Worm (Caenorhabditis elegans): ENCODE measurements around the gene F39F10.3.
A peak's percentile ranks its signal among the peaks of the same experiment; 100 is the strongest.

F39F10.3 gene

ce11 chrX:16928087-16928486 lies 36.3 kb downstream of the F39F10.3 start:
- no peak for TF ChIP-seq ets-4 (GFP tag; optimal IDR thresholded peaks at IDR 0.05)
- peak; percentile 16 for TF ChIP-seq somi-1 (GFP tag; optimal IDR thresholded peaks at IDR 0.05)
- TF ChIP-seq Y67H2A.10 (GFP tag; conservative IDR thresholded peaks at IDR 0.05) = no peak
- TF ChIP-seq B0019.2 (GFP tag; conservative IDR thresholded peaks at IDR 0.05) = no peak
- TF ChIP-seq aptf-3 (GFP tag; IDR thresholded peaks at IDR 0.05) = no peak
- TF ChIP-seq T07F8.4 (tag; optimal IDR thresholded peaks at IDR 0.05) = peak; percentile 33
- TF ChIP-seq lin-35 (GFP tag; optimal IDR thresholded peaks at IDR 0.05) = no peak
- no peak for TF ChIP-seq F55B11.4 (tag; optimal IDR thresholded peaks at IDR 0.05; ENCODE audit: borderline replicate concordance, insufficient read depth)
- no peak for TF ChIP-seq ceh-79 (tag; optimal IDR thresholded peaks at IDR 0.05)
- TF ChIP-seq rpc-1 (optimal IDR thresholded peaks at IDR 0.05) = peak; percentile 69
- TF ChIP-seq rpc-1 (tag; optimal IDR thresholded peaks at IDR 0.05) = peak; percentile 88
- peak; percentile 47 for TF ChIP-seq hlh-12 (tag; optimal IDR thresholded peaks at IDR 0.05)
- TF ChIP-seq cebp-2 (GFP tag; IDR thresholded peaks at IDR 0.05) = no peak
- 0 out of 2 replicates have a peak, but pooled peaks have one; percentile 27 for TF ChIP-seq egrh-3 (GFP tag; IDR thresholded peaks at IDR 0.05)
- 0 out of 2 replicates have a peak, but pooled peaks have one; percentile 65 for TF ChIP-seq ztf-28 (GFP tag; IDR thresholded peaks at IDR 0.05)
- TF ChIP-seq Y53F4B.3 (GFP tag; IDR thresholded peaks at IDR 0.05) = no peak
- no peak for TF ChIP-seq C17E4.6 (GFP tag; IDR thresholded peaks at IDR 0.05)
- TF ChIP-seq attf-6 (GFP tag; IDR thresholded peaks at IDR 0.05) = peak; percentile 35; the same call in 1 of the 2 replicates
- TF ChIP-seq F10E7.11 (tag; optimal IDR thresholded peaks at IDR 0.05) = no peak
- no peak for TF ChIP-seq F57A8.1 (GFP tag; optimal IDR thresholded peaks at IDR 0.05)
- TF ChIP-seq efl-1 (GFP tag; optimal IDR thresholded peaks at IDR 0.05) = no peak
- no peak for TF ChIP-seq mel-28 (tag; optimal IDR thresholded peaks at IDR 0.05; ENCODE audit: borderline replicate concordance)
- no peak for TF ChIP-seq bed-2 (GFP tag; IDR thresholded peaks at IDR 0.05)
- peak; percentile 39; the same call in 1 of the 2 replicates for TF ChIP-seq madf-6 (GFP tag; IDR thresholded peaks at IDR 0.05)
- TF ChIP-seq mcd-1 (GFP tag; IDR thresholded peaks at IDR 0.05) = peak; percentile 40; the same call in 1 of the 2 replicates
- no peak for TF ChIP-seq lsy-27 (tag; optimal IDR thresholded peaks at IDR 0.05; ENCODE audit: borderline replicate concordance, insufficient read depth)
- TF ChIP-seq snpc-4 (GFP tag; optimal IDR thresholded peaks at IDR 0.05) = no peak
- TF ChIP-seq snpc-4 (tag; optimal IDR thresholded peaks at IDR 0.05) = peak in 3 of 4 experiments; percentile 40 to 76 (median 70)
- TF ChIP-seq egl-44 (GFP tag; IDR thresholded peaks at IDR 0.05) = no peak
- no peak for TF ChIP-seq lin-54 (GFP tag; optimal IDR thresholded peaks at IDR 0.05)
- no peak for TF ChIP-seq rec-8 (tag; optimal IDR thresholded peaks at IDR 0.05)
- TF ChIP-seq pbrm-1 (GFP tag; IDR thresholded peaks at IDR 0.05) = peak; percentile 82; the same call in 1 of the 2 replicates
- TF ChIP-seq ceh-100 (GFP tag; IDR thresholded peaks at IDR 0.05) = no peak
- no peak for TF ChIP-seq sptf-2 (GFP tag; optimal IDR thresholded peaks at IDR 0.05)
- no peak for TF ChIP-seq dpff-1 (tag; optimal IDR thresholded peaks at IDR 0.05)
- TF ChIP-seq F37B4.10 (GFP tag; IDR thresholded peaks at IDR 0.05) = no peak
- TF ChIP-seq zim-3 (tag; optimal IDR thresholded peaks at IDR 0.05) = peak; percentile 82
- TF ChIP-seq nfya-2 (GFP tag; IDR thresholded peaks at IDR 0.05) = no peak
- no peak for TF ChIP-seq tlf-1 (GFP tag; optimal IDR thresholded peaks at IDR 0.05)
- peak; percentile 79 for TF ChIP-seq D2030.7 (GFP tag; IDR thresholded peaks at IDR 0.05)
- TF ChIP-seq ceh-58 (GFP tag; IDR thresholded peaks at IDR 0.05) = no peak
- TF ChIP-seq F39B2.1 (GFP tag; IDR thresholded peaks at IDR 0.05) = no peak
- TF ChIP-seq gei-17 (GFP tag; optimal IDR thresholded peaks at IDR 0.05) = no peak
- TF ChIP-seq sea-2 (GFP tag; IDR thresholded peaks at IDR 0.05) = no peak
- no peak for TF ChIP-seq ztf-3 (GFP tag; optimal IDR thresholded peaks at IDR 0.05)
- peak; percentile 0 for TF ChIP-seq repo-1 (tag; optimal IDR thresholded peaks at IDR 0.05)
- peak; percentile 59 for TF ChIP-seq F23B12.7 (tag; optimal IDR thresholded peaks at IDR 0.05; ENCODE audit: insufficient read depth)
- TF ChIP-seq Y95B8A.8 (GFP tag; IDR thresholded peaks at IDR 0.05) = no peak
- TF ChIP-seq egl-18 (GFP tag; IDR thresholded peaks at IDR 0.05) = peak; percentile 62; the same call in 1 of the 2 replicates

Data from whole organism, young adult.